Fruit fly (Drosophila melanogaster) whole organism, embryonic: ENCODE measurements around the gene CG14696.

Source experiments
- Adf1 ChIP-seq: fragments of 200-800 bp; sonication (Bioruptor generic); IDR thresholded peaks from 2 replicates; pipeline ENCODE4 v1.3.6; 2022; ENCODE audit warnings: missing biosample characterization, missing genetic modification characterization
- Atf6 ChIP-seq: fragments of 200-800 bp; sonication (Bioruptor generic); IDR thresholded peaks from 2 replicates; pipeline ENCODE4 v1.3.6; 2022; ENCODE audit warnings: missing biosample characterization, missing genetic modification characterization
- Awh ChIP-seq: fragments of 200-800 bp; sonication (Bioruptor generic); IDR thresholded peaks from 2 replicates; pipeline ENCODE4, ENCODE4 v1.3.6; 2022; ENCODE audit warnings: missing biosample characterization, missing genetic modification characterization
- CG10274 ChIP-seq: fragments of 200-800 bp; sonication (Bioruptor generic); optimal IDR thresholded peaks from 3 replicates; lab custom pipeline; 2017; ENCODE audit warnings: missing biosample characterization, mild to moderate bottlenecking, missing genetic modification characterization
- CG10565 ChIP-seq: fragments of 200-800 bp; sonication (Bioruptor generic); optimal IDR thresholded peaks from 3 replicates; lab custom pipeline; 2016; ENCODE audit warnings: missing biosample characterization, mild to moderate bottlenecking, missing genetic modification characterization
- CG12299 ChIP-seq: fragments of 200-800 bp; sonication (Bioruptor generic); optimal IDR thresholded peaks from 2 replicates; lab custom pipeline; 2018; ENCODE audit warnings: missing biosample characterization, mild to moderate bottlenecking, missing genetic modification characterization
- CG14667 ChIP-seq: fragments of 200-800 bp; sonication (Bioruptor generic); IDR thresholded peaks from 2 replicates; pipeline ENCODE4 v1.3.6; 2022; ENCODE audit warnings: missing biosample characterization, missing genetic modification characterization
- CG14710 ChIP-seq: fragments of 200-800 bp; sonication (Bioruptor generic); optimal IDR thresholded peaks from 3 replicates; lab custom pipeline; 2019; ENCODE audit warnings: missing biosample characterization, mild to moderate bottlenecking, missing genetic modification characterization, moderate library complexity
- CG16779 ChIP-seq: fragments of 200-800 bp; sonication (Bioruptor generic); IDR thresholded peaks from 2 replicates; pipeline ENCODE4 v1.3.6; 2022; ENCODE audit warnings: missing biosample characterization, missing genetic modification characterization
- CG30403 ChIP-seq: fragments of 200-800 bp; sonication (Bioruptor generic); optimal IDR thresholded peaks from 3 replicates; lab custom pipeline; 2016; ENCODE audit warnings: missing biosample characterization, missing genetic modification characterization
- CG4854 ChIP-seq: fragments of 200-800 bp; sonication (Bioruptor generic); optimal IDR thresholded peaks from 2 replicates; lab custom pipeline; 2016; ENCODE audit warnings: missing biosample characterization, missing genetic modification characterization, inconsistent platforms
- CG6683 ChIP-seq: fragments of 200-800 bp; sonication (Bioruptor generic); optimal IDR thresholded peaks from 2 replicates; lab custom pipeline; 2017; ENCODE audit warnings: missing biosample characterization, mild to moderate bottlenecking, missing genetic modification characterization, missing genetic modification reagents
- CG7928 ChIP-seq: fragments of 200-800 bp; sonication (Bioruptor generic); optimal IDR thresholded peaks from 2 replicates; lab custom pipeline; 2017; ENCODE audit warnings: missing biosample characterization, mild to moderate bottlenecking, missing genetic modification characterization
- CG8944 ChIP-seq: fragments of 200-800 bp; sonication (Bioruptor generic); optimal IDR thresholded peaks from 3 replicates; lab custom pipeline; 2016; ENCODE audit warnings: missing biosample characterization, missing genetic modification characterization
- CG9797 ChIP-seq: fragments of 200-800 bp; sonication (Bioruptor generic); optimal IDR thresholded peaks from 3 replicates; lab custom pipeline; 2018; ENCODE audit warnings: missing biosample characterization, mild to moderate bottlenecking, missing genetic modification characterization
- D19A ChIP-seq: fragments of 200-800 bp; optimal IDR thresholded peaks from 3 replicates; lab custom pipeline; 2019; ENCODE audit warnings: missing biosample characterization, mild to moderate bottlenecking, missing genetic modification characterization, moderate library complexity
- Dbx ChIP-seq: fragments of 200-800 bp; sonication (Bioruptor generic); IDR thresholded peaks from 3 replicates; pipeline ENCODE4 v1.3.6; 2022; ENCODE audit warnings: missing biosample characterization, missing genetic modification characterization
- Doc2 ChIP-seq: fragments of 200-800 bp; sonication (Bioruptor generic); IDR thresholded peaks from 2 replicates; pipeline ENCODE4 v1.3.6; 2022; ENCODE audit warnings: missing biosample characterization, missing genetic modification characterization
- GATAe ChIP-seq: fragments of 200-800 bp; sonication (Bioruptor generic); conservative IDR thresholded peaks from 2 replicates; pipeline ENCODE4 v1.3.6; 2022; ENCODE audit warnings: missing biosample characterization, missing genetic modification characterization
- Jarid2 ChIP-seq: fragments of 200-800 bp; sonication (Bioruptor generic); optimal IDR thresholded peaks from 3 replicates; lab custom pipeline; 2017; ENCODE audit warnings: mild to moderate bottlenecking, missing biosample characterization, missing genetic modification reagents, missing genetic modification characterization
- Kr ChIP-seq: fragments of 200-800 bp; sonication (Bioruptor generic); optimal IDR thresholded peaks from 2 replicates; lab custom pipeline; 2017; ENCODE audit warnings: missing biosample characterization, mild to moderate bottlenecking, missing genetic modification characterization
- MESR4 ChIP-seq: fragments of 200-800 bp; sonication (Bioruptor generic); optimal IDR thresholded peaks from 2 replicates; lab custom pipeline; 2018; ENCODE audit warnings: missing biosample characterization, mild to moderate bottlenecking, missing genetic modification characterization, moderate library complexity
- Max ChIP-seq: fragments of 200-800 bp; sonication (Bioruptor generic); optimal IDR thresholded peaks from 2 replicates; lab custom pipeline; 2016; ENCODE audit warnings: missing biosample characterization, mild to moderate bottlenecking, missing genetic modification characterization
- Mes4 ChIP-seq: fragments of 200-800 bp; sonication (Bioruptor generic); optimal IDR thresholded peaks from 2 replicates; lab custom pipeline; 2016; ENCODE audit warnings: missing biosample characterization, missing genetic modification characterization
- Myb ChIP-seq: fragments of 200-800 bp; sonication (Bioruptor generic); optimal IDR thresholded peaks from 2 replicates; lab custom pipeline; 2016; ENCODE audit warnings: missing biosample characterization, missing genetic modification characterization
- NC2α ChIP-seq: fragments of 200-800 bp; sonication (Bioruptor generic); optimal IDR thresholded peaks from 2 replicates; lab custom pipeline; 2016; ENCODE audit warnings: missing biosample characterization, missing genetic modification characterization
- Nf-YA ChIP-seq: fragments of 200-800 bp; sonication (Bioruptor generic); IDR thresholded peaks from 2 replicates; pipeline ENCODE4 v1.3.6; 2022; ENCODE audit warnings: missing biosample characterization, missing genetic modification characterization
- NfI ChIP-seq: fragments of 200-800 bp; sonication (Bioruptor generic); optimal IDR thresholded peaks from 3 replicates; lab custom pipeline; 2018; ENCODE audit warnings: missing biosample characterization, mild to moderate bottlenecking, missing genetic modification characterization, moderate library complexity
- Six4 ChIP-seq: fragments of 200-800 bp; sonication (Bioruptor generic); optimal IDR thresholded peaks from 2 replicates; lab custom pipeline; 2016; ENCODE audit warnings: missing biosample characterization, missing genetic modification characterization
- Taf1 ChIP-seq: fragments of 200-800 bp; sonication (Bioruptor generic); IDR thresholded peaks from 2 replicates; pipeline ENCODE4 v1.3.6; 2022; ENCODE audit warnings: missing biosample characterization, missing genetic modification characterization
- bab2 ChIP-seq: fragments of 200-800 bp; sonication (Bioruptor generic); optimal IDR thresholded peaks from 2 replicates; lab custom pipeline; 2016; ENCODE audit warnings: missing biosample characterization, missing genetic modification characterization
- bbx ChIP-seq: fragments of 200-800 bp; sonication (Bioruptor generic); IDR thresholded peaks from 2 replicates; pipeline ENCODE4 v1.3.6; 2022; ENCODE audit warnings: missing biosample characterization, missing genetic modification characterization; ENCODE audit not compliant: partially characterized antibody
- br ChIP-seq: fragments of >200 bp; optimal IDR thresholded peaks from 2 replicates; lab custom pipeline; 2017
- bsh ChIP-seq, 2 experiments: fragments of 200-800 bp; sonication (Bioruptor generic); optimal IDR thresholded peaks; 2 replicates each; lab custom pipeline; 2017 to 2018; ENCODE audit warnings: mild to moderate bottlenecking in 2 of 2, missing biosample characterization in 2 of 2, missing genetic modification characterization in 2 of 2, moderate library complexity in 1 of 2
- cg ChIP-seq: fragments of 200-800 bp; sonication (Bioruptor generic); optimal IDR thresholded peaks from 3 replicates; lab custom pipeline; 2019; ENCODE audit warnings: missing biosample characterization, mild to moderate bottlenecking, missing genetic modification characterization, moderate library complexity
- esg ChIP-seq: fragments of 200-800 bp; sonication (Bioruptor generic); conservative IDR thresholded peaks from 2 replicates; pipeline ENCODE4 v1.3.6; 2022; ENCODE audit warnings: missing biosample characterization, missing genetic modification characterization
- grn ChIP-seq: fragments of 200-800 bp; sonication (Bioruptor generic); optimal IDR thresholded peaks from 3 replicates; lab custom pipeline; 2017; ENCODE audit warnings: missing biosample characterization, missing genetic modification characterization
- lmd ChIP-seq: fragments of 200-800 bp; sonication (Bioruptor generic); IDR thresholded peaks from 2 replicates; pipeline ENCODE4 v1.3.6; 2022; ENCODE audit warnings: missing biosample characterization, missing genetic modification characterization
- lola ChIP-seq, 3 experiments: fragments of >200 bp in 2 of 3; fragments of 200-800 bp in 1 of 3; sonication (Bioruptor generic) in 1 of 3; optimal IDR thresholded peaks; 2 replicates each; lab custom pipeline; 2017 to 2019; ENCODE audit warnings: missing biosample characterization in 3 of 3, missing genetic modification characterization in 3 of 3, mild to moderate bottlenecking in 1 of 3, moderate library complexity in 1 of 3
- mirr ChIP-seq: fragments of 200-800 bp; sonication (Bioruptor generic); optimal IDR thresholded peaks from 3 replicates; lab custom pipeline; 2018; ENCODE audit warnings: missing biosample characterization, mild to moderate bottlenecking, missing genetic modification characterization
- nau ChIP-seq: fragments of 200-800 bp; sonication (Bioruptor generic); optimal IDR thresholded peaks from 3 replicates; lab custom pipeline; 2017; ENCODE audit warnings: missing biosample characterization, mild to moderate bottlenecking, missing genetic modification characterization, missing genetic modification reagents
- pho ChIP-seq: fragments of 200-800 bp; sonication (Bioruptor generic); optimal IDR thresholded peaks from 2 replicates; lab custom pipeline; 2016; ENCODE audit warnings: missing biosample characterization, missing genetic modification characterization
- phol ChIP-seq: fragments of 200-800 bp; sonication (Bioruptor generic); optimal IDR thresholded peaks from 3 replicates; lab custom pipeline; 2018; ENCODE audit warnings: missing biosample characterization, mild to moderate bottlenecking, missing genetic modification characterization, moderate library complexity
- pum ChIP-seq: fragments of 200-800 bp; sonication (Bioruptor generic); optimal IDR thresholded peaks from 2 replicates; lab custom pipeline; 2016; ENCODE audit warnings: missing biosample characterization, missing genetic modification characterization
- ro ChIP-seq: fragments of 200-800 bp; sonication (Bioruptor generic); IDR thresholded peaks from 2 replicates; pipeline ENCODE4 v1.3.6; 2022; ENCODE audit warnings: missing biosample characterization, missing genetic modification characterization
- sens ChIP-seq: fragments of 200-800 bp; sonication (Bioruptor generic); peaks from one replicate; lab custom pipeline; 2016; ENCODE audit warnings: missing biosample characterization, missing genetic modification characterization
- stwl ChIP-seq: fragments of 200-800 bp; sonication (Bioruptor generic); optimal IDR thresholded peaks from 3 replicates; lab custom pipeline; 2018; ENCODE audit warnings: missing biosample characterization, mild to moderate bottlenecking, missing genetic modification characterization, moderate library complexity
- tll ChIP-seq, 2 experiments: fragments of 200-800 bp in 1 of 2; fragments of >200 bp in 1 of 2; sonication (Bioruptor generic) in 1 of 2; optimal IDR thresholded peaks; 2 replicates each; lab custom pipeline; 2017 to 2019; ENCODE audit warnings: missing biosample characterization in 2 of 2, missing genetic modification characterization in 2 of 2, mild to moderate bottlenecking in 1 of 2, moderate library complexity in 1 of 2
- wek ChIP-seq: fragments of 200-800 bp; sonication (Bioruptor generic); optimal IDR thresholded peaks from 3 replicates; lab custom pipeline; 2018; ENCODE audit warnings: missing biosample characterization, mild to moderate bottlenecking, missing genetic modification characterization, moderate library complexity

The CG14696 gene

dm6 chr3R:10884031-10884677 is 647 bp downstream of the CG14696 start (continued):
- peak; percentile 12; the same call in 1 of the 2 replicates for TF ChIP-seq GATAe (GFP tag; lab: Robert Waterston, UW)
- TF ChIP-seq Kr (GFP tag; lab: Kevin White, UChicago): no peak
- peak; percentile 89 for TF ChIP-seq Awh
- peak; percentile 22 for TF ChIP-seq Jarid2
- peak; percentile 46 for TF ChIP-seq Doc2 (GFP tag; lab: Robert Waterston, UW)
- TF ChIP-seq pum (GFP tag; lab: Kevin White, UChicago): no peak
- peak; percentile 22 for TF ChIP-seq Max (GFP tag; lab: Kevin White, UChicago)
- peak; percentile 44 for TF ChIP-seq CG6683 (GFP tag; lab: Kevin White, UChicago)
- TF ChIP-seq Adf1 (GFP tag; lab: Robert Waterston, UW): no peak; the same call in 1 of the 2 replicates
- TF ChIP-seq D19A (tag; lab: Kevin White, UChicago): peak; percentile 82
- no peak for TF ChIP-seq Myb
- peak; percentile 15 for TF ChIP-seq CG14710 (tag; lab: Kevin White, UChicago)
- peak; percentile 83 for TF ChIP-seq lmd
- peak; percentile 65 for TF ChIP-seq CG14667 (GFP tag; lab: Robert Waterston, UW)
- TF ChIP-seq CG8944 (GFP tag; lab: Kevin White, UChicago): no peak
- TF ChIP-seq phol (tag; lab: Kevin White, UChicago): peak; percentile 69
- no peak for TF ChIP-seq MESR4 (GFP tag; lab: Kevin White, UChicago)
- TF ChIP-seq CG7928: peak; percentile 39
- TF ChIP-seq Dbx: peak; percentile 82; the same call in 2 of the 3 replicates
- TF ChIP-seq NfI (GFP tag; lab: Kevin White, UChicago): peak; percentile 61
- peak; percentile 69 for TF ChIP-seq Taf1
- TF ChIP-seq bsh (GFP tag; optimal IDR thresholded peaks at IDR 0.05; lab: Kevin White, UChicago): peak in 1 of 2 experiments; percentile 29
- no peak for TF ChIP-seq br (lab: Kevin White, UChicago)
- no peak for TF ChIP-seq CG9797 (GFP tag; lab: Kevin White, UChicago)
- TF ChIP-seq bab2 (GFP tag; lab: Kevin White, UChicago): peak; percentile 19
- peak; percentile 76 for TF ChIP-seq Atf6 (GFP tag; lab: Robert Waterston, UW)
- TF ChIP-seq lola (GFP tag; optimal IDR thresholded peaks at IDR 0.05; lab: Kevin White, UChicago): no peak
- TF ChIP-seq nau (GFP tag; lab: Kevin White, UChicago): peak; percentile 20
- TF ChIP-seq mirr (GFP tag; lab: Kevin White, UChicago): peak; percentile 59
- peak; percentile 31 for TF ChIP-seq CG4854 (GFP tag; lab: Kevin White, UChicago)
- TF ChIP-seq, all 482 proteins: peak for 277

dm6 chr3R:10881824-10882559 is 2.8 kb downstream of the CG14696 start, which contains the start of gene Tpc1:
Gene Tpc1, minus strand, starts transcription at chr3R:10882188.
- TF ChIP-seq stwl (tag; lab: Kevin White, UChicago): peak; percentile 36
- no peak for TF ChIP-seq CG10565 (GFP tag; lab: Kevin White, UChicago)
- peak; percentile 57 for TF ChIP-seq CG30403 (GFP tag; lab: Kevin White, UChicago)
- no peak for TF ChIP-seq esg (GFP tag; lab: Robert Waterston, UW)
- TF ChIP-seq CG10274 (GFP tag; lab: Kevin White, UChicago): no peak
- no peak for TF ChIP-seq NC2α (GFP tag; lab: Kevin White, UChicago)
- TF ChIP-seq bbx (GFP tag; lab: Robert Waterston, UW): peak; percentile 55
- TF ChIP-seq Six4 (GFP tag; lab: Kevin White, UChicago): no peak
- TF ChIP-seq tll (GFP tag; optimal IDR thresholded peaks at IDR 0.05; lab: Kevin White, UChicago): peak in 1 of 2 experiments; percentile 1
- TF ChIP-seq sens (GFP tag; lab: Kevin White, UChicago): peak; percentile 91
- no peak for TF ChIP-seq cg
- no peak for TF ChIP-seq Mes4 (GFP tag; lab: Kevin White, UChicago)
- TF ChIP-seq grn (GFP tag; lab: Kevin White, UChicago): no peak
- no peak for TF ChIP-seq Nf-YA (GFP tag; lab: Robert Waterston, UW)
- TF ChIP-seq CG16779 (GFP tag; lab: Robert Waterston, UW): no peak
- TF ChIP-seq wek (GFP tag; lab: Kevin White, UChicago): no peak
- no peak for TF ChIP-seq CG12299 (tag; lab: Kevin White, UChicago)
- no peak for TF ChIP-seq ro (GFP tag; lab: Robert Waterston, UW)
- TF ChIP-seq pho (GFP tag; lab: Kevin White, UChicago): peak; percentile 55
